Fruit fly (Drosophila melanogaster): ENCODE data around the gene CG3117.

Gene CG3117

dm6 chr2L:2847112-2847682 lies at the start of gene CG3117, which contains the start of gene CG2983:
Gene CG3117, minus strand, starts transcription at chr2L:2847212.
Gene CG2983, plus strand, starts transcription at chr2L:2847632.
- no peak for TF ChIP-seq noc (tag; optimal IDR thresholded peaks at IDR 0.05)

DNA sequence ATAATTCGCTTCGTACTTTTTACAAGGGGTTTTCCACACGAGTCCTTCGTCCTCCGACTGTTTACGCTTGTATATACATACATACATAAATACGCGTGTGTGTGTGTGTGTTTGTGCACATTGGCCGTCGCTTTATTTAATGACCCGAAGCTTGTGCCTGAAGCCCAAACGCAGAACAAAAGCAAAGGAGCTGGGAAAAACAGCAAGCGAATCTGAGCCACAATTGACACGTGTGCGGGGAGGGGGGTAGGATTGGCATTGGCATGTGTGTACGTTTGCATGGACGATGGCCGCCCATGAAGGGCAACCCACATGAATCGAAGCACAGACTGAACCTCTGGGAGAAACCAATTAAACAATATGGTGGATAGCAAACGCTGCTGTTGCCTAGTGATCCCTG lies 47.3 kb upstream of the CG3117 start:
- TF ChIP-seq noc (tag; optimal IDR thresholded peaks at IDR 0.05) = no peak

dm6 chr2L:2891200-2891599 lies 44.2 kb upstream of the CG3117 start:
- TF ChIP-seq noc (tag; optimal IDR thresholded peaks at IDR 0.05) = no peak

DNA sequence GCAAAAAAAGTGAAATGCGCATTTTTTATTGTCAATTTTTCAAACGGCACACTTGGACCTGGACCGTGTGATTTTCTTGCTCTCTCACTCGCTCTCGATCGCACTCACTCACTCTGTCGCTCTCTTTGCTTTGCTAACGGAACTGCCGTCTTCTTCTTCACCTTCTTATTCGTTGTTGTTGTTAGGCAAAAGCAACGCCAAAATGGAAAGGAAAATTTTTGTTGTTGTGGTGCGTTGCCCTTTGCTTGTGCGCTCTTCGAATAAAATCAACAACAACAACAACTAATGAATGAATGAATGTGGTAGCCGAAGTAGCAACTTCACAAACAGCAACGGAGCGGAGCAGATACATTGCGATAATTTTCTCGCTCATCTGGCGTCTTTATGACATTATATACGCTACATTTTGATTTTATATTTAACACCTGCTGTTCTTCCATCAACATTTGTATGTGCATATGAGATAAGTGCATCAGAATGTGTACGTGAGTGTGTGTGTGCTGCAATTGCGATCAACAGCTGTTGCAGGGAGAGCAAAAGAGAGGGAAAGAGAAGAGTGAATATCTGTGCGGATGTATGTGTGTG lies 41.9 kb upstream of the CG3117 start:
- TF ChIP-seq noc (tag; optimal IDR thresholded peaks at IDR 0.05) = peak; percentile 10

- no peak for TF ChIP-seq noc (tag; optimal IDR thresholded peaks at IDR 0.05)
Observed at dm6 chr2L:2887760-2888600, 41.0 kb upstream of the CG3117 start.

- no peak for TF ChIP-seq noc (tag; optimal IDR thresholded peaks at IDR 0.05)
Observed at dm6 chr2L:2886613-2887537, 39.9 kb upstream of the CG3117 start.

DNA sequence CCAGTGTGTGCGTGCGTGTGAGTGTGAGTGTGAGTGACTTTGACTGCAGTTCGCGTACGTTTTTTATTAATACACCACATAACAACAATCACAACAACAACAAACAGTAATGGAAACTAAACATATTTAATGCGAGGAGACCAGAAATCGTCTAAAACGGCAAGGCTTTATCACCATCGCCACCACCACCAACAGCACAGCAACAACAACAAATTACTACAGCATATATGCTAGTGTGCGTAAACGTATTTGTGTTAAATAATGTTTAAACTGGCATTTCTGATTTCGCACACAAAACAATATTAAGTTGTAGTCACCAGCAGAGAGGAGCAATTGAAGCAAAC lies 39.2 kb upstream of the CG3117 start:
- no peak for TF ChIP-seq noc (tag; optimal IDR thresholded peaks at IDR 0.05)

- TF ChIP-seq noc (tag; optimal IDR thresholded peaks at IDR 0.05) = no peak
Observed at dm6 chr2L:2885503-2886225, 38.7 kb upstream of the CG3117 start, which contains the start of the genes NTPase and lilli. Gene NTPase, minus strand, starts transcription at chr2L:2885850. Gene lilli, plus strand, starts transcription at chr2L:2885929.

DNA sequence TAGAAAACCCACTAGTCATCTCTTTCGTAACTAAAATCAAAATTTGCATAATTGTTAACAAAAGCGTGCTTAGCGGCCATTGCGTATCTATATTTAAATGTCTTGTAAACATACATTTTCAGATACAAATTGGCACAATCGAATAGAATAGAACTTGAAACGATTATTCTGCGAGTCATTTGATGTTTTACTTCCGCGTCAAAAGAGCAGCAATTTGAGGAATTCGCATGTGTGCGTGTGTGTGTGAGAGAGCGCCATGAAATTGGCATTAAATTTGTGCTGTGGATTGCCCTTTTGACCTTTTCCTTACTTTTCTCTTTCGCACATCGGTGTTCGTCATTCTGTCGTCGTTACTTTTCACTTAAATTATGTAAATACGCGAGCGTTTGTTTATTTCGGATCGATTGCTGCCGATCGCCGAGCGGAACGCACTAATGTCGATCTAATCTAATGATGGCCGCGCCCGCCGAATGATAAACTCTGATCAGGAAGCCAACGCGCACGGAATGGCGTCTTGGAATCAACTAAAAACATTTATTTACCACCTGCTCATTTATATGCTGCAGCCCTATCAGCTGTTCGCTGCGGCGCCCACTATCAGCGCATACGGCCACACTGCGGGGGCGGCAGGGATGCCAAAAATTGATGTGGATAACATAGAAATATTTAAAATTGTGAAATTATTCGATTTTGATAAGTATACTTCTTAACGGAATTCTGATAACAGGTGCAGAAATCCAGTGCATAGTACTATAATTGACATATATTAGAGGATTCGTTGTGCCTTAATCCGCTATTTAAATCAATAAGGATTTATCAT lies 37.9 kb upstream of the CG3117 start:
- no peak for TF ChIP-seq noc (tag; optimal IDR thresholded peaks at IDR 0.05)

DNA sequence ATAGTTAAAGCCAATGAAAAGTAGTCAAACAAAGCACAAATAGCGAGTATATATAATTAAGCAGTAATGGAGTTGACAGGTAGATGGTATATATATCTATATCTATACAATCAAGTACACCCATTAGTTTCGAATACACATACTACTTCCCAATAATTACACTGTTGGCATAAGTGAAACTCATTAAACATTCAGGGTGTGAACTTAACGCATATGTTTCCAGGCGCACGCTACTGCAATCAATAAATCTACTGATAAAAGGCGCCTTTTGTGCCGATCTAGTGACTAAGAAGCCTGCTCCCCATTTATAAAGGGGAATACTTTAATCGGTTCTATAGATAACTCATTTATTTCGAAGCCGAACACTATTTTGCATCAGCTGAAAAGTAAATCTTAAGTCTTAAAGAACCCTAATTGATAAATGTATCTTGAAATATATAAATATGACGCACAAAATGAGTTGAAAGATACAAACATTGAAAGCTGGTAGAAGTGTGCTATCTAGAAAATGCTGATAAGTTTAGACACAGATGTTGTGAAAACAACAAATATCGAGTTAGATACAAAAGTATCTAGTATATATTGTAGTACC lies 36.8 kb upstream of the CG3117 start:
- TF ChIP-seq noc (tag; optimal IDR thresholded peaks at IDR 0.05) = no peak

dm6 chr2L:2882968-2883702 lies 36.1 kb upstream of the CG3117 start:
- TF ChIP-seq noc (tag; optimal IDR thresholded peaks at IDR 0.05) = peak; percentile 63

dm6 chr2L:2878859-2879258 lies 31.8 kb upstream of the CG3117 start, which contains the start of gene RabGGTb:
Gene RabGGTb, plus strand, starts transcription at chr2L:2879112.
- peak; percentile 35 for TF ChIP-seq noc (tag; optimal IDR thresholded peaks at IDR 0.05)

dm6 chr2L:2878188-2878587 lies 31.2 kb upstream of the CG3117 start, which contains the start of the genes Prx6a and Sbat:
Gene Prx6a, minus strand, starts transcription at chr2L:2878232.
Gene Sbat, plus strand, starts transcription at chr2L:2878344.
- TF ChIP-seq noc (tag; optimal IDR thresholded peaks at IDR 0.05) = peak; percentile 79
